Worm (Caenorhabditis elegans) whole organism, young adult: ENCODE data around the gene C16C8.7.

ENCODE experiments used
- hsf-1 ChIP-seq: fragments of 200-800 bp; sonication (Bioruptor generic); IDR thresholded peaks from 2 replicates; pipeline ENCODE4 v1.3.6; 2022; ENCODE audit warnings: missing genetic modification reagents, missing genetic modification characterization, missing compliant biosample characterization
- madf-8 ChIP-seq: fragments of 200-800 bp; sonication (Bioruptor generic); conservative IDR thresholded peaks from 2 replicates; pipeline ENCODE4 v1.3.6; 2022; ENCODE audit warnings: missing genetic modification reagents, missing genetic modification characterization, missing compliant biosample characterization
- mcd-1 ChIP-seq: fragments of 200-800 bp; sonication (Bioruptor generic); IDR thresholded peaks from 2 replicates; pipeline ENCODE4 v1.3.6; 2022; ENCODE audit warnings: missing genetic modification reagents, missing genetic modification characterization, missing compliant biosample characterization
- pha-4 ChIP-seq: fragments of 150-350 bp; sonication (generic microtip); optimal IDR thresholded peaks from 2 replicates; lab custom pipeline; 2014; ENCODE audit warnings: missing biosample characterization, missing genetic modification reagents, missing genetic modification characterization
- sea-2 ChIP-seq: fragments of 200-800 bp; sonication (Bioruptor generic); IDR thresholded peaks from 2 replicates; pipeline ENCODE4 v1.3.6; 2022; ENCODE audit warnings: missing genetic modification characterization, missing compliant biosample characterization
- unc-130 ChIP-seq: sonication (generic microtip); optimal IDR thresholded peaks from 2 replicates; lab custom pipeline; 2016; ENCODE audit warnings: missing genetic modification reagents, missing genetic modification characterization, missing compliant biosample characterization
- unc-62 ChIP-seq: fragments of 150-350 bp; optimal IDR thresholded peaks from 2 replicates; lab custom pipeline; 2014; ENCODE audit warnings: missing biosample characterization, missing genetic modification reagents, missing genetic modification characterization
- xnd-1 ChIP-seq: sonication (generic microtip); optimal IDR thresholded peaks from 2 replicates; lab custom pipeline; 2016; ENCODE audit warnings: missing genotype, missing genetic modification reagents, missing genetic modification characterization, missing compliant biosample characterization

ce11 chrII:3459199-3459598, 749 bp downstream of the C16C8.7 start:
- no peak for TF ChIP-seq pha-4 (tag; lab: Kevin White, UChicago)
- no peak for TF ChIP-seq mcd-1 (GFP tag; lab: Robert Waterston, UW)
- no peak for TF ChIP-seq sea-2 (GFP tag; lab: Robert Waterston, UW)
- TF ChIP-seq unc-130 (GFP tag; lab: Kevin White, UChicago), result no peak
- no peak for TF ChIP-seq hsf-1 (GFP tag; lab: Robert Waterston, UW)
- no peak for TF ChIP-seq xnd-1
- TF ChIP-seq unc-62, result no peak
- TF ChIP-seq madf-8 (GFP tag; lab: Robert Waterston, UW), result no peak
